Worm (Caenorhabditis elegans) whole organism, L2 larva: ENCODE measurements around the gene fbxc-34.

Experiments used
- blmp-1 ChIP-seq: sonication (generic microtip); optimal IDR thresholded peaks from 2 replicates; lab custom pipeline; 2017; ENCODE audit warnings: missing genetic modification characterization, mild to moderate bottlenecking, missing compliant biosample characterization, antibody characterized with exemption, moderate library complexity; ENCODE audit not compliant: insufficient read depth
- egl-27 ChIP-seq: sonication (generic microtip); optimal IDR thresholded peaks from 3 replicates; lab custom pipeline; 2017; ENCODE audit warnings: missing biosample characterization, missing genetic modification reagents, missing genetic modification characterization
- fos-1 ChIP-seq: fragments of 150-350 bp; optimal IDR thresholded peaks from 2 replicates; lab custom pipeline; 2014; ENCODE audit warnings: missing biosample characterization, missing genetic modification characterization
- lin-13 ChIP-seq: fragments of 150-350 bp; optimal IDR thresholded peaks from 2 replicates; lab custom pipeline; 2014; ENCODE audit warnings: missing biosample characterization, missing genetic modification reagents, missing genetic modification characterization
- lsy-2 ChIP-seq, 2 experiments: fragments of 150-350 bp in 1 of 2; sonication (generic microtip) in 1 of 2; optimal IDR thresholded peaks; 2 replicates each; lab custom pipeline; 2014 to 2017; ENCODE audit warnings: missing biosample characterization in 2 of 2, missing genetic modification characterization in 2 of 2
- nhr-129 ChIP-seq: fragments of 150-350 bp; optimal IDR thresholded peaks from 2 replicates; lab custom pipeline; 2014; ENCODE audit warnings: missing biosample characterization, missing genetic modification characterization
- nhr-23 ChIP-seq: fragments of 150-350 bp; optimal IDR thresholded peaks from 2 replicates; lab custom pipeline; 2014; ENCODE audit warnings: missing biosample characterization, missing genetic modification reagents, missing genetic modification characterization
- nhr-25 ChIP-seq: fragments of 150-350 bp; sonication (generic microtip); optimal IDR thresholded peaks from 3 replicates; lab custom pipeline; 2014; ENCODE audit warnings: missing biosample characterization, missing genetic modification characterization
- nhr-6 ChIP-seq: fragments of 150-350 bp; optimal IDR thresholded peaks from 2 replicates; lab custom pipeline; 2014; ENCODE audit warnings: missing biosample characterization, missing genetic modification characterization
- nhr-77 ChIP-seq: fragments of 150-350 bp; optimal IDR thresholded peaks from 2 replicates; lab custom pipeline; 2014; ENCODE audit warnings: missing biosample characterization, missing genetic modification characterization
- skn-1 ChIP-seq: sonication (generic microtip); optimal IDR thresholded peaks from 2 replicates; lab custom pipeline; 2017; ENCODE audit warnings: missing biosample characterization, missing genetic modification characterization
- unc-39 ChIP-seq: fragments of 150-350 bp; optimal IDR thresholded peaks from 2 replicates; lab custom pipeline; 2014; ENCODE audit warnings: missing biosample characterization, missing genetic modification characterization
- ztf-11 ChIP-seq: sonication (generic microtip); optimal IDR thresholded peaks from 2 replicates; lab custom pipeline; 2017; ENCODE audit warnings: missing biosample characterization, missing genetic modification characterization

DNA sequence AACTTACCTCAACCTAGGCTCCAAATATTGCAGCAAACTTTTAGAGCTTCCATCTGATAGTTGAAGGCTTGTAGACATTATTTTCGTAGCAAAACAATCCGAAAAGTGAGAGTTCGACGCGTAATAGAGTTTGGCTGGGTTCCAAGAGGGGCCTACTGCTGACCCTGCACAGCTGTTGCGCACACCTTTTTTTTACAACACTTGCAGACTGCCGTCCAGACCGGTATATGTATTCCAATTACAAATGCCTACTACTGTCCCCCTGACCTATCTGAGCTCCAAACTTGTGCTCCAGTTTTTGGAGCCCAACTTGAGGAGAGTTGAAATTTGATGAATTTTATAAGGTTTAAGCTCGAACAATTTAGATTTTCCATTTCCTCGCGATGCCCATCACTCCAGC lies 21.4 kb upstream of the fbxc-34 start, which contains the start of the genes fbxc-24 and fbxc-27:
- TF ChIP-seq ztf-11 (tag; lab: Kevin White, UChicago) = no peak
- no peak for TF ChIP-seq lsy-2 (tag; optimal IDR thresholded peaks at IDR 0.05; lab: Kevin White, UChicago)
- no peak for TF ChIP-seq nhr-6 (tag; lab: Kevin White, UChicago)
- no peak for TF ChIP-seq nhr-23
- no peak for TF ChIP-seq egl-27 (tag; lab: Kevin White, UChicago)
- no peak for TF ChIP-seq nhr-129 (tag; lab: Kevin White, UChicago)
- no peak for TF ChIP-seq blmp-1 (tag; lab: Kevin White, UChicago)
- no peak for TF ChIP-seq lin-13 (GFP tag; lab: Kevin White, UChicago)
- TF ChIP-seq unc-39 (tag; lab: Kevin White, UChicago) = no peak
- no peak for TF ChIP-seq fos-1 (tag; lab: Kevin White, UChicago)
- no peak for TF ChIP-seq skn-1 (tag; lab: Kevin White, UChicago)
- TF ChIP-seq nhr-25 (tag; lab: Kevin White, UChicago) = no peak
- TF ChIP-seq nhr-77 (tag; lab: Kevin White, UChicago) = no peak
